Fruit fly (Drosophila melanogaster) whole organism, prepupa: ENCODE data around the gene Trc8.
A peak's percentile ranks its signal among the peaks of the same experiment; 100 is the strongest.

Experiments
- CG10669 ChIP-seq: fragments of 200-800 bp; sonication (Bioruptor generic); optimal IDR thresholded peaks from 3 replicates; lab custom pipeline; 2018; ENCODE audit warnings: missing biosample characterization, mild to moderate bottlenecking, missing genetic modification characterization, moderate library complexity
- CG11762 ChIP-seq: fragments of 200-800 bp; sonication (Bioruptor generic); optimal IDR thresholded peaks from 3 replicates; lab custom pipeline; 2016; ENCODE audit warnings: missing biosample characterization, missing genetic modification characterization; ENCODE audit not compliant: insufficient read depth
- CG11902 ChIP-seq: fragments of 200-800 bp; sonication (Bioruptor generic); optimal IDR thresholded peaks from 3 replicates; lab custom pipeline; 2016; ENCODE audit warnings: missing biosample characterization, missing genetic modification characterization
- CG15336 ChIP-seq: fragments of 200-800 bp; sonication (Bioruptor generic); IDR thresholded peaks from 2 replicates; pipeline ENCODE4 v1.3.6; 2022; ENCODE audit warnings: missing biosample characterization, missing genetic modification characterization
- CG16779 ChIP-seq: fragments of 200-800 bp; sonication (Bioruptor generic); optimal IDR thresholded peaks from 3 replicates; lab custom pipeline; 2017; ENCODE audit warnings: missing biosample characterization, mild to moderate bottlenecking, missing genetic modification characterization
- CG31627 ChIP-seq: fragments of 200-800 bp; sonication (Bioruptor generic); optimal IDR thresholded peaks from 3 replicates; lab custom pipeline; 2016; ENCODE audit warnings: missing biosample characterization, missing genetic modification characterization
- CG32006 ChIP-seq: fragments of 200-800 bp; sonication (Bioruptor generic); optimal IDR thresholded peaks from 3 replicates; lab custom pipeline; 2017; ENCODE audit warnings: missing biosample characterization, mild to moderate bottlenecking, missing genetic modification characterization
- CG3919 ChIP-seq: fragments of 200-800 bp; sonication (Bioruptor generic); optimal IDR thresholded peaks from 3 replicates; lab custom pipeline; 2016; ENCODE audit warnings: missing biosample characterization, missing genetic modification characterization
- CG4318 ChIP-seq: fragments of 200-800 bp; sonication (Bioruptor generic); optimal IDR thresholded peaks from 3 replicates; lab custom pipeline; 2017; ENCODE audit warnings: missing biosample characterization, mild to moderate bottlenecking, missing genetic modification characterization
- CG6163 ChIP-seq: fragments of 200-800 bp; sonication (Bioruptor generic); IDR thresholded peaks from 3 replicates; pipeline ENCODE4 v1.3.6; 2022; ENCODE audit warnings: missing biosample characterization, missing genetic modification characterization
- CG6792 ChIP-seq: fragments of 200-800 bp; sonication (Bioruptor generic); optimal IDR thresholded peaks from 3 replicates; lab custom pipeline; 2016; ENCODE audit warnings: missing biosample characterization, missing genetic modification characterization
- CG6808 ChIP-seq: fragments of 200-800 bp; sonication (Bioruptor generic); optimal IDR thresholded peaks from 3 replicates; lab custom pipeline; 2017; ENCODE audit warnings: missing biosample characterization, missing genetic modification characterization, mild to moderate bottlenecking, moderate library complexity, missing genetic modification reagents
- CG7368 ChIP-seq: fragments of 200-800 bp; sonication (Bioruptor generic); optimal IDR thresholded peaks from 3 replicates; lab custom pipeline; 2016; ENCODE audit warnings: missing biosample characterization, missing genetic modification characterization
- CG8119 ChIP-seq: fragments of 200-800 bp; sonication (Bioruptor generic); IDR thresholded peaks from 3 replicates; pipeline ENCODE4 v1.3.6; 2022; ENCODE audit warnings: missing biosample characterization, missing genetic modification characterization
- CG8632 ChIP-seq: fragments of 200-800 bp; sonication (Bioruptor generic); optimal IDR thresholded peaks from 3 replicates; lab custom pipeline; 2016; ENCODE audit warnings: missing biosample characterization, missing genetic modification characterization
- CG9139 ChIP-seq: fragments of 200-800 bp; sonication (Bioruptor generic); optimal IDR thresholded peaks from 3 replicates; lab custom pipeline; 2017; ENCODE audit warnings: missing biosample characterization, mild to moderate bottlenecking, missing genetic modification characterization
- Eip75B ChIP-seq: fragments of 200-800 bp; sonication (Bioruptor generic); optimal IDR thresholded peaks from 3 replicates; lab custom pipeline; 2016; ENCODE audit warnings: missing biosample characterization, missing genetic modification characterization
- Eip93F ChIP-seq: fragments of 200-800 bp; sonication (Bioruptor generic); optimal IDR thresholded peaks from 2 replicates; lab custom pipeline; 2016; ENCODE audit warnings: missing biosample characterization, mild to moderate bottlenecking, missing genetic modification characterization
- Ets21C ChIP-seq: fragments of 200-800 bp; sonication (Bioruptor generic); optimal IDR thresholded peaks from 3 replicates; lab custom pipeline; 2016; ENCODE audit warnings: missing biosample characterization, missing genetic modification characterization
- Ets96B ChIP-seq: fragments of 200-800 bp; optimal IDR thresholded peaks from 2 replicates; lab custom pipeline; 2019; ENCODE audit warnings: missing biosample characterization, mild to moderate bottlenecking, missing genetic modification characterization, moderate library complexity
- Hr39 ChIP-seq: fragments of 200-800 bp; sonication (Bioruptor generic); optimal IDR thresholded peaks from 2 replicates; lab custom pipeline; 2016; ENCODE audit warnings: missing biosample characterization, missing genetic modification characterization
- Lpt ChIP-seq: fragments of 200-800 bp; sonication (Bioruptor generic); optimal IDR thresholded peaks from 3 replicates; lab custom pipeline; 2016; ENCODE audit warnings: missing biosample characterization, missing genetic modification characterization
- OdsH ChIP-seq: fragments of 200-800 bp; sonication (Bioruptor generic); optimal IDR thresholded peaks from 3 replicates; lab custom pipeline; 2016; ENCODE audit warnings: missing biosample characterization, missing genetic modification characterization
- Smox ChIP-seq: fragments of 200-800 bp; sonication (Bioruptor generic); optimal IDR thresholded peaks from 3 replicates; lab custom pipeline; 2016; ENCODE audit warnings: missing biosample characterization, missing genetic modification characterization
- Sox102F ChIP-seq: fragments of 200-800 bp; sonication (Bioruptor generic); optimal IDR thresholded peaks from 2 replicates; lab custom pipeline; 2016; ENCODE audit warnings: missing biosample characterization, mild to moderate bottlenecking, missing genetic modification characterization
- Sox14 ChIP-seq: fragments of 200-800 bp; sonication (Bioruptor generic); optimal IDR thresholded peaks from 3 replicates; lab custom pipeline; 2016; ENCODE audit warnings: missing biosample characterization, missing genetic modification characterization
- Sox15 ChIP-seq: fragments of 200-800 bp; sonication (Bioruptor generic); optimal IDR thresholded peaks from 3 replicates; lab custom pipeline; 2016; ENCODE audit warnings: missing biosample characterization, missing genetic modification characterization
- achi ChIP-seq: fragments of 200-800 bp; sonication (Bioruptor generic); optimal IDR thresholded peaks from 3 replicates; lab custom pipeline; 2016; ENCODE audit warnings: missing biosample characterization, missing genetic modification characterization
- acj6 ChIP-seq: fragments of 200-800 bp; sonication (Bioruptor generic); optimal IDR thresholded peaks from 3 replicates; lab custom pipeline; 2016; ENCODE audit warnings: missing biosample characterization, missing genetic modification characterization
- cyc ChIP-seq: fragments of 200-800 bp; sonication (Bioruptor generic); optimal IDR thresholded peaks from 3 replicates; lab custom pipeline; 2016; ENCODE audit warnings: missing biosample characterization, missing genetic modification characterization
- esn ChIP-seq: fragments of 200-800 bp; sonication (Bioruptor generic); optimal IDR thresholded peaks from 2 replicates; lab custom pipeline; 2016; ENCODE audit warnings: missing biosample characterization, mild to moderate bottlenecking, missing genetic modification characterization, moderate library complexity
- fd85E ChIP-seq: fragments of 200-800 bp; sonication (Bioruptor generic); optimal IDR thresholded peaks from 3 replicates; lab custom pipeline; 2016; ENCODE audit warnings: missing biosample characterization, missing genetic modification characterization
- fkh ChIP-seq: fragments of 200-800 bp; sonication (Bioruptor generic); optimal IDR thresholded peaks from 3 replicates; lab custom pipeline; 2017; ENCODE audit warnings: missing biosample characterization, mild to moderate bottlenecking, missing genetic modification characterization, moderate library complexity
- lz ChIP-seq: fragments of 200-800 bp; sonication (Bioruptor generic); optimal IDR thresholded peaks from 3 replicates; lab custom pipeline; 2016; ENCODE audit warnings: missing biosample characterization, missing genetic modification characterization
- net ChIP-seq: fragments of 200-800 bp; sonication (Bioruptor generic); optimal IDR thresholded peaks from 3 replicates; lab custom pipeline; 2016; ENCODE audit warnings: missing biosample characterization, missing genetic modification characterization
- pdm3 ChIP-seq: fragments of 200-800 bp; sonication (Bioruptor generic); optimal IDR thresholded peaks from 3 replicates; lab custom pipeline; 2016; ENCODE audit warnings: missing biosample characterization, missing genetic modification characterization
- ss ChIP-seq, 2 experiments: fragments of 200-800 bp; sonication (Bioruptor generic); optimal IDR thresholded peaks; 2 replicates in 1 of 2; 3 replicates in 1 of 2; lab custom pipeline; 2017 to 2018; ENCODE audit warnings: mild to moderate bottlenecking in 2 of 2, missing biosample characterization in 2 of 2, missing genetic modification characterization in 2 of 2, moderate library complexity in 1 of 2
- svp ChIP-seq: fragments of 200-800 bp; sonication (Bioruptor generic); peaks from one replicate; lab custom pipeline; 2016; ENCODE audit warnings: missing biosample characterization, missing genetic modification characterization
- topi ChIP-seq: fragments of 200-800 bp; sonication (Bioruptor generic); optimal IDR thresholded peaks from 3 replicates; lab custom pipeline; 2016; ENCODE audit warnings: missing biosample characterization, missing genetic modification characterization

The Trc8 gene

DNA sequence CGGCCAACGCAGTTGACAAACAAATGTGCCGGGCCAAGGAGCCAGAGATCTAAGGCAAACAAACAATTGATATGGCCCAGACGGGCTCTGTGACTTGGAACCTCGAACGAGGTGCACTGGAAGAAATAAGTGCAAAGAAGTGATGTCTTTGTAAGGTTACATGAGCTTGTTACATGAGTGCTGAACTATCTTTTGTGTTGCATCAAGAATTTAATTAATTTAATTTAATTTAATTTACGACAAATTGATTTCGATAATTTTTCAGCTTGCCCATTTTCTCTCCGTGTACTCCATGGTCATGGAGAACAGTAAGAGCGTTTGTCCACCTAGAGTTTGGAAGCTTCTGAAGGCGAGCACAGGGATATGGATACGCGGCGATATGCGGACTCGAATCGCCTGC, 46.3 kb upstream of the Trc8 start (continued):
- TF ChIP-seq CG31627 (GFP tag; lab: Kevin White, UChicago) = peak; percentile 19
- peak; percentile 52 for TF ChIP-seq svp (GFP tag; lab: Kevin White, UChicago)
- TF ChIP-seq CG7368 (GFP tag; lab: Kevin White, UChicago) = no peak
- TF ChIP-seq CG8119 (GFP tag; lab: Robert Waterston, UW) = 0 out of 3 replicates have a peak, but pooled peaks have one; percentile 18
- TF ChIP-seq achi (GFP tag; lab: Kevin White, UChicago) = peak; percentile 48
- TF ChIP-seq Smox (GFP tag; lab: Kevin White, UChicago) = peak; percentile 1
- no peak for TF ChIP-seq Lpt (GFP tag; lab: Kevin White, UChicago)
- peak; percentile 12 for TF ChIP-seq acj6
- TF ChIP-seq esn (GFP tag; lab: Kevin White, UChicago) = peak; percentile 32
- TF ChIP-seq Hr39 (GFP tag; lab: Kevin White, UChicago) = peak; percentile 37
- peak; percentile 25 for TF ChIP-seq Sox14
- TF ChIP-seq topi (GFP tag; lab: Kevin White, UChicago) = peak; percentile 27
- no peak for TF ChIP-seq Eip93F
- peak; percentile 63; the same call in 2 of the 3 replicates for TF ChIP-seq CG6163
- TF ChIP-seq CG4318 (GFP tag; lab: Kevin White, UChicago) = no peak
- no peak for TF ChIP-seq CG9139
- TF ChIP-seq pdm3 (GFP tag; lab: Kevin White, UChicago) = peak; percentile 21
- peak; percentile 25 for TF ChIP-seq CG32006 (GFP tag; lab: Kevin White, UChicago)
- TF ChIP-seq OdsH = peak; percentile 28
- TF ChIP-seq Eip75B = peak; percentile 25
- no peak for TF ChIP-seq CG6792 (GFP tag; lab: Kevin White, UChicago)
- peak; percentile 43 for TF ChIP-seq Ets96B (tag; lab: Kevin White, UChicago)
- no peak for TF ChIP-seq net (GFP tag; lab: Kevin White, UChicago)
- TF ChIP-seq ss (GFP tag; optimal IDR thresholded peaks at IDR 0.05; lab: Kevin White, UChicago) = no peak
- TF ChIP-seq lz (GFP tag; lab: Kevin White, UChicago) = peak; percentile 25
- TF ChIP-seq CG3919 (GFP tag; lab: Kevin White, UChicago) = peak; percentile 38
- TF ChIP-seq CG6808 (GFP tag; lab: Kevin White, UChicago) = peak; percentile 10
- TF ChIP-seq Sox15 = no peak
- TF ChIP-seq CG15336 = no peak
- TF ChIP-seq CG11902 = no peak

DNA sequence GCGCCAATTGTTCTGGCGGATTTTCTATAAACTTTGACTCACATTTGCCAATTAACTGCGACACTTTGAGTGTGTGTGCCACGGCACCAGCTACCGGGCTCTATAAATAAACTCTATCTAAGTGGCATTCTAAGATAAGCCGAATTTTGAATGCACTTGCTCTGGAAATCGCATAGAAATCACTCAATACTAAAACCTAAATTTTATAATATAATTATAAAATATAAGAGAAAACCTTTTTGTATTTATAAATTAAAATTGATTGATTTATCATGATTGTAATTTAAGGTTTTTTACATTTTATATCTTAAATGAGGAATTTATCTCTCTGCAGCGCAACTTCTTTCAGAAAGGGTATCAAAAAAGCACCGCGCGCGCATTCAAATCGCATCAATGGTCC, 45.6 kb upstream of the Trc8 start:
- TF ChIP-seq Sox14 (no peak), Sox102F (GFP tag; lab: Kevin White, UChicago) (no peak), CG8632 (GFP tag; lab: Kevin White, UChicago) (no peak), cyc (GFP tag; lab: Kevin White, UChicago) (no peak), fd85E (GFP tag; lab: Kevin White, UChicago) (no peak), CG6163 (no peak)

DNA sequence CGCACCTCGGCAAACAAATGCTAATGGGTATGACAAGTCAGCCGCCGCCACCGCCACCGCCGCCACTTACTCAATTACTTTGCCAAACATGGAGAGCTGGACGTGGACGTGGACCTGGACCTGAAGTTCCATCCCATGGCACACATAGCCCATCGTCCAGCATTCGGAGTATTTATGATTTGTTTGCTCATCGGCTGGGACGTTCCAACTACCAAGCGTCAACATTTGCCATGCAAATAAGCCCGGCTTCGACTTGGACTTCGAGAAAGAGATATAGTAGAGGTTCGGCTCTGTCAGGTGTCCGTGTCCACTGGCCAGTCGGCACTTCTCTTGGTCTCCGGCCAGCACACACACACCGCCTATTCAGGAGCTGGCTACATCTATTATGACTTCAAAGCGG, 45.2 kb upstream of the Trc8 start:
- peak; percentile 82 for TF ChIP-seq fkh (GFP tag; lab: Kevin White, UChicago)
- no peak for TF ChIP-seq CG6808 (GFP tag; lab: Kevin White, UChicago)

DNA sequence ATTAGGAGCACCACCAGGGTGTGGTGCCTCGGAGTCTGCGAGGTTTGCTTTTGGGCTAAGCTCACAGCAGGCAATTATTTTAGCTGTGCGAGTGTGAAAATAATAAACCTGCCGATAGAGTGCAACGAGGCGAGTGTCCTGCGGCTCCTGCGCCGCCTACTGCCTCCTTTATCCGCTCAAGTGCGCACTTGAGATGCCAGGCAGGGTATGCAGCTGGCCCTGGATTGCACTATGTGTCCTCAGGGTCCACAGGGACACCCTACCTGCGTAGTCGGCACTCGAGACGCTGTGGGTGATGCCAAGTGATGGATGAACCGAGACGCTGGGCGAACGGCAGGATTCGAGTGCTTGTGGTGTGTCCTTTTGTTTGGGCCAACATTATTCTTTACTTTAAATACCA, 44.4 kb upstream of the Trc8 start:
- TF ChIP-seq Ets21C (GFP tag; lab: Kevin White, UChicago) = no peak
- TF ChIP-seq net (GFP tag; lab: Kevin White, UChicago) = no peak
- TF ChIP-seq fkh (GFP tag; lab: Kevin White, UChicago) = no peak
- TF ChIP-seq Hr39 (GFP tag; lab: Kevin White, UChicago) = no peak
- TF ChIP-seq CG7368 (GFP tag; lab: Kevin White, UChicago) = no peak
- TF ChIP-seq CG16779 (tag; lab: Kevin White, UChicago) = no peak
- TF ChIP-seq CG8119 (GFP tag; lab: Robert Waterston, UW) = no peak
- no peak for TF ChIP-seq Lpt (GFP tag; lab: Kevin White, UChicago)
- no peak for TF ChIP-seq CG9139
- no peak for TF ChIP-seq CG31627 (GFP tag; lab: Kevin White, UChicago)
- no peak for TF ChIP-seq Sox14
- no peak for TF ChIP-seq CG10669 (GFP tag; lab: Kevin White, UChicago)
- TF ChIP-seq Eip93F = no peak
- TF ChIP-seq Sox15 = no peak
- TF ChIP-seq CG15336 = no peak
- TF ChIP-seq CG11762 (GFP tag; lab: Kevin White, UChicago) = no peak
- no peak for TF ChIP-seq CG4318 (GFP tag; lab: Kevin White, UChicago)
- no peak for TF ChIP-seq svp (GFP tag; lab: Kevin White, UChicago)
